Worm (Caenorhabditis elegans): ENCODE data around the gene F52H3.6.

ce11 chrII:10060508-10060907 is 32.3 kb upstream of the F52H3.6 start, which contains the start of gene stg-1:
- TF ChIP-seq R02D3.7 (tag; optimal IDR thresholded peaks at IDR 0.05) (no peak), mdl-1 (tag; optimal IDR thresholded peaks at IDR 0.05) (no peak), ztf-11 (tag; optimal IDR thresholded peaks at IDR 0.05) (no peak), unc-55 (GFP tag; optimal IDR thresholded peaks at IDR 0.05) (no peak), lin-11 (tag; optimal IDR thresholded peaks at IDR 0.05) (no peak), unc-62 (GFP tag; optimal IDR thresholded peaks at IDR 0.05) (no peak), unc-39 (tag; optimal IDR thresholded peaks at IDR 0.05) (no peak), nhr-10 (tag; optimal IDR thresholded peaks at IDR 0.05) (no peak), dmd-4 (tag; optimal IDR thresholded peaks at IDR 0.05) (no peak), elt-3 (tag; optimal IDR thresholded peaks at IDR 0.05) (no peak), ztf-1 (GFP tag; conservative IDR thresholded peaks at IDR 0.05) (no peak)

All from whole organism, L2 larva.